Fruit fly (Drosophila melanogaster): ENCODE data around the gene bnl.
A peak's percentile ranks its signal among the peaks of the same experiment; 100 is the strongest.

bnl gene

dm6 chr3R:19836687-19837086 lies at the start of gene bnl:
Gene bnl (minus strand): TSS chr3R:19836817.
- TF ChIP-seq toe (GFP tag; optimal IDR thresholded peaks at IDR 0.05) (no peak), Clk (GFP tag; optimal IDR thresholded peaks at IDR 0.05) (no peak), Mnt (GFP tag; optimal IDR thresholded peaks at IDR 0.05) (peak; percentile 62), bab1 (GFP tag; optimal IDR thresholded peaks at IDR 0.05) (peak; percentile 54), CG7045 (GFP tag; optimal IDR thresholded peaks at IDR 0.05) (no peak), CG7101 (tag; optimal IDR thresholded peaks at IDR 0.05) (peak; percentile 16), tj (GFP tag; optimal IDR thresholded peaks at IDR 0.05) (peak; percentile 31), CG11617 (GFP tag; optimal IDR thresholded peaks at IDR 0.05) (no peak), ovo (GFP tag; optimal IDR thresholded peaks at IDR 0.05) (no peak), cic (GFP tag; optimal IDR thresholded peaks at IDR 0.05) (peak; percentile 32), cnc (optimal IDR thresholded peaks at IDR 0.05) (no peak), CG14711 (tag; optimal IDR thresholded peaks at IDR 0.05) (no peak), CG1620 (GFP tag; optimal IDR thresholded peaks at IDR 0.05) (no peak), CG33017 (tag; optimal IDR thresholded peaks at IDR 0.05) (peak; percentile 29), CG12768 (GFP tag; optimal IDR thresholded peaks at IDR 0.05) (peak; percentile 36), pad (GFP tag; optimal IDR thresholded peaks at IDR 0.05) (peak; percentile 6), kay (GFP tag; ENCODE audit: borderline replicate concordance) (no peak), Crg-1 (GFP tag; optimal IDR thresholded peaks at IDR 0.05) (no peak), CG5204 (GFP tag; optimal IDR thresholded peaks at IDR 0.05) (no peak), Hr96 (GFP tag; optimal IDR thresholded peaks at IDR 0.05) (no peak)

dm6 chr3R:19880431-19880939 lies 43.9 kb upstream of the bnl start:
- TF ChIP-seq Clk (GFP tag; optimal IDR thresholded peaks at IDR 0.05), result no peak
- TF ChIP-seq cic (GFP tag; optimal IDR thresholded peaks at IDR 0.05), result no peak
- TF ChIP-seq CG33017 (tag; optimal IDR thresholded peaks at IDR 0.05), result peak; percentile 59
- peak; percentile 26 for TF ChIP-seq Crg-1 (GFP tag; optimal IDR thresholded peaks at IDR 0.05)
- no peak for TF ChIP-seq CG7045 (GFP tag; optimal IDR thresholded peaks at IDR 0.05)
- no peak for TF ChIP-seq cnc (optimal IDR thresholded peaks at IDR 0.05)
- peak; percentile 61 for TF ChIP-seq Mnt (GFP tag; optimal IDR thresholded peaks at IDR 0.05)
- TF ChIP-seq Hr96 (GFP tag; optimal IDR thresholded peaks at IDR 0.05), result peak; percentile 37
- no peak for TF ChIP-seq CG5204 (GFP tag; optimal IDR thresholded peaks at IDR 0.05)
- peak; percentile 35 for TF ChIP-seq CG14711 (tag; optimal IDR thresholded peaks at IDR 0.05)
- TF ChIP-seq tj (GFP tag; optimal IDR thresholded peaks at IDR 0.05), result peak; percentile 11
- peak; percentile 74 for TF ChIP-seq bab1 (GFP tag; optimal IDR thresholded peaks at IDR 0.05)
- peak; percentile 66 for TF ChIP-seq CG7101 (tag; optimal IDR thresholded peaks at IDR 0.05)
- TF ChIP-seq CG12768 (GFP tag; optimal IDR thresholded peaks at IDR 0.05), result peak; percentile 52
- peak; percentile 62 for TF ChIP-seq CG11617 (GFP tag; optimal IDR thresholded peaks at IDR 0.05)
- TF ChIP-seq pad (GFP tag; optimal IDR thresholded peaks at IDR 0.05), result peak; percentile 52
- TF ChIP-seq CG1620 (GFP tag; optimal IDR thresholded peaks at IDR 0.05), result peak; percentile 18

DNA sequence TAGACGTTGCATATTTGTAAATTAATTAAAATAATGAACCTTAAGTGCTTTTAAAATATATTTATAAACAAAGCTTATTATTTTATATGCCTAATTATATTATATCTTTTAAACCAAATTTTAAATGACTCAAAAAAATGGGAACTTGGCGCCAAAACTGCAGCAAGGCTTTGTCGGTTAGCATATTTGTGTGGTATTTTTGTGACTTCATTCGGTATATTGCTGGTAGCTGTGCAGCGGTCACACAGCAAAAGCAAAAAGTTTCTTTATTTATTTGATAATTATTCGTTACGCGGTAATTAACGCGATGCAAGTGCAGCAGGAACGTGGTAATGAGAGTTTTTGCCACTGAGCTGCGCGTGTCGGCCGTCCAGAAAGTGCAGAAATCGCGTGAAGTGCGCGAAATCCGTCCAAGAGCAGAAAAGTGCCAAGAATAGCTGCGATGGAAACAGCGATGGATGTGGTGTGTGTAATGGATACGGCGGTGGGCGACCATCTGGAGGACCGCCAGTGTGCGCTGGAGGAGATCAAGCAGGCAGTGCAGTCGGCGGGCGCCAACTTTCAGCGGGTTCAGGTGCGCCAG lies 42.9 kb upstream of the bnl start, which contains the start of gene Ask1:
Gene Ask1, plus strand, starts transcription at position 250 of the 583 bp plus-strand sequence.
- TF ChIP-seq bab1 (GFP tag; optimal IDR thresholded peaks at IDR 0.05) (peak; percentile 39), Clk (GFP tag; optimal IDR thresholded peaks at IDR 0.05) (no peak)

DNA sequence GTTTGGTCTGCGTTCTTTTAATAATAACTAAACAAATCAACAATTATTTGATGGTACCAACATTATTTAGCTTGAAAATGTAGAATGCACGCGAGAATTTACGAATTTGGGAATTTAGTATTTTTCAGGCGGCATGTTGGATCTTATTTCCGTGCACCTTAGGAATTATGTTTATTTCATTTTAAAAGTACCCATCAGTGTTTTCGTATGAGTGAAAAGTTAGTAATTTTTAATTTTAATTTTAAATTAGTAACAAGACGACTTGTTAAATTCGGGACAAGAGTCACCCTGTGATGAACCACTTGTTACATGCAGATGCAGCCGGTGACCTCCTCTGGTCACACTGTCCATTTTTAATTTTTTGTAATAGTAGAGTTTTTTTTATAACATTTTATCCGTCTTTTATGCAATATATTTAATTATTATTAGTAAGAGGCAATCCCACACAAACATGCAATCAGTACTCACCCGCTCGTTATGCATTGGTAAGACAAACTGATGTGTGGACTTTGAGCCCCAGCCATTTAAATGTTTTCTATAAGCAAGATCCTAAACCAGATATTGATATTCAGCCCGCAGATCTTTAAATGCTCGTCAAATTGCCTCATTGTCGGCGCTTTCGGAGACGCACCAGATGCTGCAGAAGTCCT lies 40.9 kb upstream of the bnl start, which contains the start of the genes CG17186 and Arc42:
Gene CG17186, minus strand, starts transcription at position 88 of the 650 bp plus-strand sequence.
Gene Arc42, plus strand, starts transcription at position 311 of the 650 bp plus-strand sequence.
- TF ChIP-seq CG7045 (GFP tag; optimal IDR thresholded peaks at IDR 0.05), result no peak
- peak; percentile 62 for TF ChIP-seq bab1 (GFP tag; optimal IDR thresholded peaks at IDR 0.05)
- no peak for TF ChIP-seq tj (GFP tag; optimal IDR thresholded peaks at IDR 0.05)
- TF ChIP-seq CG7101 (tag; optimal IDR thresholded peaks at IDR 0.05), result no peak
- peak; percentile 6 for TF ChIP-seq pad (GFP tag; optimal IDR thresholded peaks at IDR 0.05)
- peak; percentile 66 for TF ChIP-seq CG12768 (GFP tag; optimal IDR thresholded peaks at IDR 0.05)
- no peak for TF ChIP-seq ovo (GFP tag; optimal IDR thresholded peaks at IDR 0.05)
- no peak for TF ChIP-seq cic (GFP tag; optimal IDR thresholded peaks at IDR 0.05)
- TF ChIP-seq CG11617 (GFP tag; optimal IDR thresholded peaks at IDR 0.05), result peak; percentile 28
- peak; percentile 33 for TF ChIP-seq CG14711 (tag; optimal IDR thresholded peaks at IDR 0.05)
- TF ChIP-seq Hr96 (GFP tag; optimal IDR thresholded peaks at IDR 0.05), result no peak
- no peak for TF ChIP-seq Clk (GFP tag; optimal IDR thresholded peaks at IDR 0.05)
- TF ChIP-seq toe (GFP tag; optimal IDR thresholded peaks at IDR 0.05), result no peak
- TF ChIP-seq CG5204 (GFP tag; optimal IDR thresholded peaks at IDR 0.05), result no peak
- no peak for TF ChIP-seq CG33017 (tag; optimal IDR thresholded peaks at IDR 0.05)
- TF ChIP-seq Crg-1 (GFP tag; optimal IDR thresholded peaks at IDR 0.05), result peak; percentile 20
- TF ChIP-seq kay (GFP tag; ENCODE audit: borderline replicate concordance), result no peak
- peak; percentile 63 for TF ChIP-seq Mnt (GFP tag; optimal IDR thresholded peaks at IDR 0.05)
- TF ChIP-seq cnc (optimal IDR thresholded peaks at IDR 0.05), result no peak
- peak; percentile 29 for TF ChIP-seq CG1620 (GFP tag; optimal IDR thresholded peaks at IDR 0.05)

- TF ChIP-seq Hr96 (GFP tag; optimal IDR thresholded peaks at IDR 0.05), result peak; percentile 30
- TF ChIP-seq toe (GFP tag; optimal IDR thresholded peaks at IDR 0.05), result no peak
- TF ChIP-seq CG12768 (GFP tag; optimal IDR thresholded peaks at IDR 0.05), result peak; percentile 56
- TF ChIP-seq kay (GFP tag; ENCODE audit: borderline replicate concordance), result no peak
- no peak for TF ChIP-seq CG33017 (tag; optimal IDR thresholded peaks at IDR 0.05)
- no peak for TF ChIP-seq Clk (GFP tag; optimal IDR thresholded peaks at IDR 0.05)
- peak; percentile 42 for TF ChIP-seq pad (GFP tag; optimal IDR thresholded peaks at IDR 0.05)
- peak; percentile 61 for TF ChIP-seq cic (GFP tag; optimal IDR thresholded peaks at IDR 0.05)
- TF ChIP-seq CG11617 (GFP tag; optimal IDR thresholded peaks at IDR 0.05), result no peak
Measured at dm6 chr3R:19875118-19875887, 38.7 kb upstream of the bnl start, which contains the start of gene Mrp5. Gene Mrp5 (minus strand): TSS chr3R:19875678.

All from whole organism, adult.